Worm (Caenorhabditis elegans): ENCODE measurements around the gene cpg-2.

cpg-2 gene

DNA sequence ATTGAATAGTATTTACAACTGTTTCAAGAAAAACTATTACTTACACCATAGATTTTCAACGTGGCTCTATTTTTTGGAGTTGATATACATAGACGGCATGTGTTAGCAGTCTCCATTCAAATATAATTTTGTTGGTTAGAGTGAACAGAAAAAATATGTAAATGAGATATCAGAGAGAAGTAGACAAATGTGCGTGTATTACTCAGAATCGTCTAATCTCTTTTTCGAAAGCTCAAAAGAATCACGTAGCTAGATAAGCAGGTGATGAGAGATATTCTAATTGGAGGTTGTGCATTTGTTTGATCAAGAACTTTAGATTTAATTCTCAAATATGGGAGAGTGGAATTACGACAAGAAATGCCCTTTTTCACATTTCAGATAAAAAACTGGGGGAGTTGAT lies 13.2 kb downstream of the cpg-2 start, which contains the start of gene ZK418.10:
Gene ZK418.10 (minus strand): TSS at position 148 of the 400 bp plus-strand sequence.
- no peak for TF ChIP-seq zip-8 (tag; optimal IDR thresholded peaks at IDR 0.05)
- no peak for TF ChIP-seq nhr-76 (tag; optimal IDR thresholded peaks at IDR 0.05)
- TF ChIP-seq nhr-2 (tag; optimal IDR thresholded peaks at IDR 0.05): no peak
- no peak for TF ChIP-seq ham-2 (GFP tag; optimal IDR thresholded peaks at IDR 0.05)
- no peak for TF ChIP-seq blmp-1 (tag; optimal IDR thresholded peaks at IDR 0.05)
- TF ChIP-seq mab-5 (tag; optimal IDR thresholded peaks at IDR 0.05): no peak
- no peak for TF ChIP-seq mls-2 (tag; optimal IDR thresholded peaks at IDR 0.05)
- no peak for TF ChIP-seq nhr-28 (tag; optimal IDR thresholded peaks at IDR 0.05)
- TF ChIP-seq lsy-2 (tag; optimal IDR thresholded peaks at IDR 0.05): no peak
- no peak for TF ChIP-seq snpc-4 (tag; optimal IDR thresholded peaks at IDR 0.05)
- no peak for TF ChIP-seq unc-120 (tag; optimal IDR thresholded peaks at IDR 0.05; ENCODE audit: poor library complexity, severe bottlenecking)
- TF ChIP-seq elt-1 (tag; optimal IDR thresholded peaks at IDR 0.05; ENCODE audit: borderline replicate concordance, insufficient read depth): no peak
- no peak for TF ChIP-seq sem-2 (GFP tag; optimal IDR thresholded peaks at IDR 0.05)
- no peak for TF ChIP-seq cnd-1 (tag; optimal IDR thresholded peaks at IDR 0.05)
- TF ChIP-seq bed-3 (GFP tag; optimal IDR thresholded peaks at IDR 0.05): no peak
- TF ChIP-seq tbx-8 (GFP tag; optimal IDR thresholded peaks at IDR 0.05): no peak
- no peak for TF ChIP-seq sptf-1 (tag; optimal IDR thresholded peaks at IDR 0.05)
- no peak for TF ChIP-seq ces-1 (GFP tag; optimal IDR thresholded peaks at IDR 0.05)

DNA sequence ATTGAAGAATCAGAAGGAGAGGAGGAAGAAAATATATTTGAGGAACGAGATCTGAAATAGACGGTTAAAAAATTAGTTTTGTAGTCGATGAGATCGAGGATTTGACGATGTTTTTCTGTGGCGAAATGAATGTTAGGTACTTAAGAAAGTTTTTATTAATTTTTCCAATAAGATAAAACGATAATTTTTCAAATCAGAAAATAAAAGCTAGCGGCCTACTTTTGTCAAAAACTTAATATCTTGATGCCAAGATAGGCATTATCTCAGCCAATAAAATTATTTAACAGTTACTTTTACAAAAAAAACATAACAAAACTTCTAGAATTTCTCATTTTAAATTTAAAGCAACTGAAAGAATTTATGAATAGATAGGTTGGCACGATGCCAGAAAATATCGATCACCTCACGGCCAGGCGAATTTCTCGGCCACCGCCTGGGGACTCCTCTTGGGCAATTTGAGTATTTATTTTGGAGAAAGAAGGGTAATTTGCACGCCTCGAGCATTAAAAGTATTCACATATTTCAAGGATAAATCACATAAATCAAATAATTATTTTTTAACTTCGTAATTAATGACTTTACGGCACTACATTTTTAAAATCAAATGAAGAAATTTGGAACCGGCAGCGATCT lies 16.0 kb downstream of the cpg-2 start, which contains the start of gene fubl-2:
Gene fubl-2 (minus strand): TSS at position 51 of the 633 bp plus-strand sequence.
- no peak for TF ChIP-seq nhr-28 (tag; optimal IDR thresholded peaks at IDR 0.05)
- no peak for TF ChIP-seq elt-3 (tag; optimal IDR thresholded peaks at IDR 0.05)
- TF ChIP-seq ces-1 (GFP tag; optimal IDR thresholded peaks at IDR 0.05): peak; percentile 4
- TF ChIP-seq mep-1 (tag; optimal IDR thresholded peaks at IDR 0.05): peak; percentile 27
- peak; percentile 80 for TF ChIP-seq ceh-39 (tag; optimal IDR thresholded peaks at IDR 0.05)

DNA sequence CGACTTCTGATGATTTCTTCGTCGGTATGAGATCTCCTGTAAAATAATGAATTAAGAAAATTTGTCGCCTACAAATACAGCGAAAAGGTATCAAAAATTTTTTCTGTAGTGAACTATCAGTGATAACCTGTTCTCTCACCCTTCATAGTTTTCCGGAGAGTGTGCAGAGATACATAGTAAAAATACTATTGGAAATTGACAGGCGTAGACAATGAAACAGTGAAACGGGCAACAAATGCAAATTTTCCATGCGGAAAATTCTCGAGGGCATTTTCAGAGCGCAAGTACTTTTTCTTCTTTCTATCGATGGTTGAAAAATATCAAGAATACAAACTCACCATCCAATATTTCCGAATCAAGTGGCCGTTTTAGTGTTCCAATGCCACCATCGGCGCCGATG lies 16.6 kb downstream of the cpg-2 start:
- no peak for TF ChIP-seq M03D4.4 (tag; optimal IDR thresholded peaks at IDR 0.05)
- no peak for TF ChIP-seq blmp-1 (tag; optimal IDR thresholded peaks at IDR 0.05)
- no peak for TF ChIP-seq nhr-2 (tag; optimal IDR thresholded peaks at IDR 0.05)
- no peak for TF ChIP-seq ham-2 (GFP tag; optimal IDR thresholded peaks at IDR 0.05)
- TF ChIP-seq hlh-1 (tag; optimal IDR thresholded peaks at IDR 0.05): no peak
- TF ChIP-seq mls-2 (tag; optimal IDR thresholded peaks at IDR 0.05): no peak
- TF ChIP-seq snpc-4 (tag; optimal IDR thresholded peaks at IDR 0.05): no peak
- TF ChIP-seq nhr-237 (tag; optimal IDR thresholded peaks at IDR 0.05): no peak
- TF ChIP-seq drap-1 (GFP tag; optimal IDR thresholded peaks at IDR 0.05): no peak
- no peak for TF ChIP-seq nhr-76 (tag; optimal IDR thresholded peaks at IDR 0.05)
- no peak for TF ChIP-seq nhr-28 (tag; optimal IDR thresholded peaks at IDR 0.05)
- no peak for TF ChIP-seq tbx-8 (GFP tag; optimal IDR thresholded peaks at IDR 0.05)
- TF ChIP-seq pha-4 (tag; optimal IDR thresholded peaks at IDR 0.05): no peak
- no peak for TF ChIP-seq sptf-1 (tag; optimal IDR thresholded peaks at IDR 0.05)
- TF ChIP-seq lsy-2 (tag; optimal IDR thresholded peaks at IDR 0.05): no peak
- TF ChIP-seq nhr-12 (tag; optimal IDR thresholded peaks at IDR 0.05): no peak

DNA sequence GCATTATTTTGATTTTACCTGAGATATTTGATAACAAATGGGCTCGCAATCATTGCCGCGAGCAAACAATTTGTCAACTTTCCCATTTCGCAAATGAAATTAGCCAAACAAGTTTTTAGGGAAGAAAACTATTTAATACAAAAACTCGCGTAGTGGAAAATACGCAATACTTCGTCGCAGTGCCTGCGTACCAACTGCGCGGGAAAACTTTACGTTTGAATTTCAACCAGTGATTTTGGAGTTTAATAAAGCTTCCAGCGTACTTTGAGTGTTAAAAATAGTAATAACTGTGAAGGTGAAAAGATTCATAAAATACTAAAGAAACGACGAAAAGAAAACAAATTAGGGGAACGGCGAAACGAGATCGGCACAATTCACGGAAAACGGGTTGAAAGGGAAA lies 18.9 kb downstream of the cpg-2 start, which contains the start of gene tofu-7:
Gene tofu-7 (minus strand): TSS at position 111 of the 400 bp plus-strand sequence.
- TF ChIP-seq unc-39 (tag; optimal IDR thresholded peaks at IDR 0.05): no peak
- no peak for TF ChIP-seq ztf-11 (tag; optimal IDR thresholded peaks at IDR 0.05)
- TF ChIP-seq lsy-2 (tag; optimal IDR thresholded peaks at IDR 0.05): no peak
- no peak for TF ChIP-seq hlh-1 (tag; optimal IDR thresholded peaks at IDR 0.05)
- no peak for TF ChIP-seq tbx-8 (GFP tag; optimal IDR thresholded peaks at IDR 0.05)

DNA sequence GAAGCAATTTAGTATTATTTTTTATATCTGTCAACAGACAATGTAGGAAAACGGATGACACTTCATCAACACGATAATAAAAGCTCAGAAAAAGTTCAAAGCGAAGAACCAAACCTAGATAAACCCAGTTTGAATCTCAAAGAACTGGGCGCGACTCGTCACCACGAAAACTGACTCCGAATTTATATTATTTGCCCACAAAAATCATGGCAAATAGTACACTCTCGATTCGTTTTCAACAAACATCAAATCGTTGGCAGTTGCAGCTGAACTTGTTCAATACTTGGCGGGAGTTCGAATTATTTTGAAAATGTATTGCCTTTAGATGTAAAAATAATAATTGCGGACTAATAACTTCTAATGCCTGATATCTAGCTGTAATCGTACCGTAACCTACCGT lies 20.7 kb downstream of the cpg-2 start:
- no peak for TF ChIP-seq ceh-83 (GFP tag; optimal IDR thresholded peaks at IDR 0.05)
- TF ChIP-seq lin-32 (GFP tag; optimal IDR thresholded peaks at IDR 0.05): no peak
- TF ChIP-seq nhr-237 (tag; optimal IDR thresholded peaks at IDR 0.05): no peak
- TF ChIP-seq flh-1 (GFP tag; optimal IDR thresholded peaks at IDR 0.05): no peak
- TF ChIP-seq lin-13 (tag; optimal IDR thresholded peaks at IDR 0.05): no peak
- TF ChIP-seq bed-3 (GFP tag; optimal IDR thresholded peaks at IDR 0.05): no peak
- TF ChIP-seq mls-2 (tag; optimal IDR thresholded peaks at IDR 0.05): no peak

Measured in whole organism, mixed stage, embryonic.